Worm (Caenorhabditis elegans) whole organism, L1 larva: ENCODE results near the gene Y82E9BL.3.

ENCODE experiments used
- fkh-8 ChIP-seq: sonication (generic microtip); optimal IDR thresholded peaks from 2 replicates; lab custom pipeline; 2016; ENCODE audit warnings: mild to moderate bottlenecking, missing genetic modification characterization, missing compliant biosample characterization
- isw-1 ChIP-seq: fragments of 200-800 bp; sonication (Bioruptor generic); IDR thresholded peaks from 2 replicates; pipeline ENCODE4 v1.3.6; 2022; ENCODE audit warnings: missing genetic modification characterization, missing compliant biosample characterization
- nhr-19 ChIP-seq: fragments of 200-800 bp; sonication (Bioruptor generic); conservative IDR thresholded peaks from 2 replicates; pipeline ENCODE4 v1.3.6; 2022; ENCODE audit warnings: missing genetic modification characterization, missing compliant biosample characterization

- TF ChIP-seq fkh-8, result no peak
- no peak for TF ChIP-seq isw-1 (GFP tag; lab: Robert Waterston, UW)
- TF ChIP-seq nhr-19 (GFP tag; lab: Robert Waterston, UW), result no peak
Measured at ce11 chrIII:1380535-1381274, 30.1 kb upstream of the Y82E9BL.3 start, which contains the start of the genes pals-21 and Y82E9BR.6.
